Fruit fly (Drosophila melanogaster) whole organism, embryonic: ENCODE data around the gene IFT52.

ENCODE experiments used
- BEAF-32 ChIP-seq: fragments of 200-800 bp; sonication (Bioruptor generic); optimal IDR thresholded peaks from 3 replicates; lab custom pipeline; 2017; ENCODE audit warnings: missing biosample characterization, missing genetic modification characterization, mild to moderate bottlenecking, moderate library complexity, missing genetic modification reagents
- CG1024 ChIP-seq: fragments of 200-800 bp; sonication (Bioruptor generic); IDR thresholded peaks from 2 replicates; pipeline ENCODE4 v1.3.6; 2022; ENCODE audit warnings: missing biosample characterization, missing genetic modification characterization
- CG10321 ChIP-seq: fragments of 200-800 bp; sonication (Bioruptor generic); IDR thresholded peaks from 2 replicates; pipeline ENCODE4 v1.3.6; 2022; ENCODE audit warnings: missing biosample characterization, missing genetic modification characterization
- CG10543 ChIP-seq: fragments of 200-800 bp; sonication (Bioruptor generic); optimal IDR thresholded peaks from 3 replicates; lab custom pipeline; 2017; ENCODE audit warnings: missing biosample characterization, mild to moderate bottlenecking, missing genetic modification characterization, moderate library complexity
- CG10979 ChIP-seq: fragments of 200-800 bp; sonication (Bioruptor generic); optimal IDR thresholded peaks from 2 replicates; lab custom pipeline; 2018; ENCODE audit warnings: missing biosample characterization, mild to moderate bottlenecking, missing genetic modification characterization, moderate library complexity
- CG11247 ChIP-seq: fragments of 200-800 bp; sonication (Bioruptor generic); IDR thresholded peaks from 2 replicates; pipeline ENCODE4 v1.3.6; 2022; ENCODE audit warnings: missing biosample characterization, missing genetic modification characterization
- CG11456 ChIP-seq: fragments of 200-800 bp; sonication (Bioruptor generic); IDR thresholded peaks from 3 replicates; pipeline ENCODE4 v1.3.6; 2022; ENCODE audit warnings: missing biosample characterization, missing genetic modification characterization
- CG12155 ChIP-seq: fragments of 200-800 bp; sonication (Bioruptor generic); optimal IDR thresholded peaks from 3 replicates; lab custom pipeline; 2016; ENCODE audit warnings: missing biosample characterization, missing genetic modification characterization
- CG14014 ChIP-seq: fragments of 200-800 bp; sonication (Bioruptor generic); IDR thresholded peaks from 2 replicates; pipeline ENCODE4 v1.3.6; 2022; ENCODE audit warnings: missing biosample characterization, missing genetic modification characterization
- CG17328 ChIP-seq: fragments of 200-800 bp; sonication (Bioruptor generic); IDR thresholded peaks from 2 replicates; pipeline ENCODE4 v1.3.6; 2022; ENCODE audit warnings: missing biosample characterization, missing genetic modification characterization
- CG1832 ChIP-seq: fragments of 200-800 bp; sonication (Bioruptor generic); optimal IDR thresholded peaks from 2 replicates; lab custom pipeline; 2017; ENCODE audit warnings: missing biosample characterization, mild to moderate bottlenecking, missing genetic modification characterization, inconsistent platforms
- CG2889 ChIP-seq: fragments of 200-800 bp; sonication (Bioruptor generic); IDR thresholded peaks from 3 replicates; pipeline ENCODE4 v1.3.6; 2022; ENCODE audit warnings: missing biosample characterization, missing genetic modification characterization
- CG3065 ChIP-seq: fragments of 200-800 bp; sonication (Bioruptor generic); optimal IDR thresholded peaks from 2 replicates; lab custom pipeline; 2016; ENCODE audit warnings: missing biosample characterization, missing genetic modification characterization
- CG3163 ChIP-seq: fragments of 200-800 bp; sonication (Bioruptor generic); optimal IDR thresholded peaks from 3 replicates; lab custom pipeline; 2016; ENCODE audit warnings: missing biosample characterization, missing genetic modification characterization
- CG4730 ChIP-seq: fragments of 200-800 bp; sonication (Bioruptor generic); IDR thresholded peaks from 2 replicates; pipeline ENCODE4 v1.3.6; 2022; ENCODE audit warnings: missing biosample characterization, missing genetic modification characterization
- CG8478 ChIP-seq: fragments of >200 bp; optimal IDR thresholded peaks from 2 replicates; lab custom pipeline; 2018
- CG9609 ChIP-seq: fragments of 200-800 bp; sonication (Bioruptor generic); optimal IDR thresholded peaks from 3 replicates; lab custom pipeline; 2016; ENCODE audit warnings: missing biosample characterization, missing genetic modification characterization
- CG9797 ChIP-seq: fragments of 200-800 bp; sonication (Bioruptor generic); optimal IDR thresholded peaks from 3 replicates; lab custom pipeline; 2018; ENCODE audit warnings: missing biosample characterization, mild to moderate bottlenecking, missing genetic modification characterization
- Chrac-16 ChIP-seq: fragments of 200-800 bp; sonication (Bioruptor generic); optimal IDR thresholded peaks from 3 replicates; lab custom pipeline; 2016; ENCODE audit warnings: missing biosample characterization, missing genetic modification characterization
- Deaf1 ChIP-seq: fragments of 200-800 bp; optimal IDR thresholded peaks from 3 replicates; lab custom pipeline; 2019; ENCODE audit warnings: missing biosample characterization, mild to moderate bottlenecking, missing genetic modification characterization, moderate library complexity
- Dll ChIP-seq: fragments of 200-800 bp; sonication (Bioruptor generic); IDR thresholded peaks from 4 replicates; pipeline ENCODE4 v1.3.6; 2022; ENCODE audit warnings: missing biosample characterization, missing genetic modification characterization; ENCODE audit not compliant: partially characterized antibody
- E2f2 ChIP-seq: fragments of 200-800 bp; sonication (Bioruptor generic); IDR thresholded peaks from 2 replicates; pipeline ENCODE4 v1.3.6; 2022; ENCODE audit warnings: missing biosample characterization, missing genetic modification characterization
- Hey ChIP-seq: fragments of 200-800 bp; sonication (Bioruptor generic); optimal IDR thresholded peaks from 3 replicates; lab custom pipeline; 2018; ENCODE audit warnings: missing biosample characterization, mild to moderate bottlenecking, missing genetic modification characterization
- Hr51 ChIP-seq, 2 experiments: fragments of 200-800 bp; sonication (Bioruptor generic); optimal IDR thresholded peaks; 2 replicates in 1 of 2; 3 replicates in 1 of 2; lab custom pipeline; 2016 to 2018; ENCODE audit warnings: missing biosample characterization in 2 of 2, missing genetic modification characterization in 2 of 2, mild to moderate bottlenecking in 1 of 2, moderate library complexity in 1 of 2
- Jarid2 ChIP-seq: fragments of 200-800 bp; sonication (Bioruptor generic); optimal IDR thresholded peaks from 3 replicates; lab custom pipeline; 2017; ENCODE audit warnings: mild to moderate bottlenecking, missing biosample characterization, missing genetic modification reagents, missing genetic modification characterization
- Max ChIP-seq: fragments of 200-800 bp; sonication (Bioruptor generic); optimal IDR thresholded peaks from 2 replicates; lab custom pipeline; 2016; ENCODE audit warnings: missing biosample characterization, mild to moderate bottlenecking, missing genetic modification characterization
- NK7.1 ChIP-seq: fragments of 200-800 bp; sonication (Bioruptor generic); optimal IDR thresholded peaks from 3 replicates; lab custom pipeline; 2016; ENCODE audit warnings: missing biosample characterization, missing genetic modification characterization
- Nf-YA ChIP-seq: fragments of 200-800 bp; sonication (Bioruptor generic); IDR thresholded peaks from 2 replicates; pipeline ENCODE4 v1.3.6; 2022; ENCODE audit warnings: missing biosample characterization, missing genetic modification characterization
- Nf-YB ChIP-seq: fragments of 200-800 bp; sonication (Bioruptor generic); optimal IDR thresholded peaks from 3 replicates; lab custom pipeline; 2019; ENCODE audit warnings: missing biosample characterization, mild to moderate bottlenecking, missing genetic modification characterization, moderate library complexity
- Nf-YC ChIP-seq: fragments of 200-800 bp; optimal IDR thresholded peaks from 3 replicates; lab custom pipeline; 2019; ENCODE audit warnings: missing biosample characterization, mild to moderate bottlenecking, missing genetic modification characterization, moderate library complexity
- Oli ChIP-seq: fragments of 200-800 bp; sonication (Bioruptor generic); optimal IDR thresholded peaks from 2 replicates; lab custom pipeline; 2018; ENCODE audit warnings: missing biosample characterization, mild to moderate bottlenecking, missing genetic modification characterization, moderate library complexity
- Opbp ChIP-seq: fragments of 200-800 bp; sonication (Bioruptor generic); IDR thresholded peaks from 3 replicates; pipeline ENCODE4 v1.3.6; 2022; ENCODE audit warnings: missing biosample characterization, missing genetic modification characterization; ENCODE audit not compliant: partially characterized antibody
- Sin3A ChIP-seq: fragments of >200 bp; optimal IDR thresholded peaks from 2 replicates; lab custom pipeline; 2018
- amos ChIP-seq: fragments of 200-800 bp; sonication (Bioruptor generic); IDR thresholded peaks from 2 replicates; pipeline ENCODE4 v1.3.6; 2022; ENCODE audit warnings: missing biosample characterization, missing genetic modification characterization; ENCODE audit not compliant: partially characterized antibody
- crol ChIP-seq: fragments of 200-800 bp; sonication (Bioruptor generic); IDR thresholded peaks from 2 replicates; pipeline ENCODE4 v1.3.6; 2022; ENCODE audit warnings: missing biosample characterization, missing genetic modification characterization
- disco-r ChIP-seq: fragments of 200-800 bp; sonication (Bioruptor generic); optimal IDR thresholded peaks from 2 replicates; lab custom pipeline; 2016; ENCODE audit warnings: missing biosample characterization, missing genetic modification characterization
- esg ChIP-seq: fragments of 200-800 bp; sonication (Bioruptor generic); conservative IDR thresholded peaks from 2 replicates; pipeline ENCODE4 v1.3.6; 2022; ENCODE audit warnings: missing biosample characterization, missing genetic modification characterization
- ewg ChIP-seq: fragments of 200-800 bp; sonication (Bioruptor generic); optimal IDR thresholded peaks from 3 replicates; lab custom pipeline; 2017; ENCODE audit warnings: mild to moderate bottlenecking, missing biosample characterization, missing genetic modification reagents, missing genetic modification characterization
- fd96Cb ChIP-seq: fragments of 200-800 bp; sonication (Bioruptor generic); optimal IDR thresholded peaks from 2 replicates; lab custom pipeline; 2018; ENCODE audit warnings: missing biosample characterization, mild to moderate bottlenecking, missing genetic modification characterization, moderate library complexity
- inv ChIP-seq: fragments of 200-800 bp; sonication (Bioruptor generic); IDR thresholded peaks from 2 replicates; pipeline ENCODE4 v1.3.6; 2022; ENCODE audit warnings: missing biosample characterization, missing genetic modification characterization; ENCODE audit not compliant: partially characterized antibody
- maf-S ChIP-seq: fragments of 200-800 bp; sonication (Bioruptor generic); optimal IDR thresholded peaks from 2 replicates; lab custom pipeline; 2016; ENCODE audit warnings: missing biosample characterization, missing genetic modification characterization
- mld ChIP-seq: fragments of 200-800 bp; sonication (Bioruptor generic); IDR thresholded peaks from 3 replicates; pipeline ENCODE4 v1.3.6; 2022; ENCODE audit warnings: missing biosample characterization, missing genetic modification characterization; ENCODE audit not compliant: partially characterized antibody
- nerfin-1 ChIP-seq: fragments of 200-800 bp; sonication (Bioruptor generic); optimal IDR thresholded peaks from 3 replicates; lab custom pipeline; 2019; ENCODE audit warnings: missing biosample characterization, mild to moderate bottlenecking, missing genetic modification characterization, moderate library complexity
- pan ChIP-seq, 4 experiments: fragments of >200 bp in 3 of 4; fragments of 200-800 bp in 1 of 4; sonication (Bioruptor generic) in 1 of 4; optimal IDR thresholded peaks in 3 of 4; IDR thresholded peaks in 1 of 4; 2 replicates each; pipeline versions ENCODE4 v1.3.6 to Lab custom; 2017 to 2022; ENCODE audit warnings: missing biosample characterization in 2 of 4, missing genetic modification characterization in 2 of 4, mixed read lengths in 1 of 4
- seq ChIP-seq: fragments of 200-800 bp; sonication (Bioruptor generic); IDR thresholded peaks from 2 replicates; pipeline ENCODE4 v1.3.6; 2022; ENCODE audit warnings: missing biosample characterization, missing genetic modification characterization
- sima ChIP-seq: fragments of 200-800 bp; sonication (Bioruptor generic); optimal IDR thresholded peaks from 2 replicates; lab custom pipeline; 2016; ENCODE audit warnings: missing biosample characterization, missing genetic modification characterization
- sna ChIP-seq: fragments of 200-800 bp; sonication (Bioruptor generic); IDR thresholded peaks from 2 replicates; pipeline ENCODE4 v1.3.6; 2022; ENCODE audit warnings: missing biosample characterization, missing genetic modification characterization; ENCODE audit not compliant: partially characterized antibody
- trem ChIP-seq: fragments of 200-800 bp; optimal IDR thresholded peaks from 3 replicates; lab custom pipeline; 2019; ENCODE audit warnings: missing biosample characterization, mild to moderate bottlenecking, missing genetic modification characterization, moderate library complexity
- z ChIP-seq: fragments of 200-800 bp; sonication (Bioruptor generic); IDR thresholded peaks from 3 replicates; pipeline ENCODE4 v1.3.6; 2022; ENCODE audit warnings: missing biosample characterization, missing genetic modification characterization

The IFT52 gene

dm6 chr2L:6547978-6548377, 9.3 kb downstream of the IFT52 start:
- TF ChIP-seq maf-S (GFP tag; lab: Kevin White, UChicago) (no peak), sima (GFP tag; lab: Kevin White, UChicago) (no peak), inv (no peak), ewg (GFP tag; lab: Kevin White, UChicago) (peak; percentile 82), nerfin-1 (no peak), CG9609 (GFP tag; lab: Kevin White, UChicago) (no peak), z (GFP tag; lab: Robert Waterston, UW) (peak; percentile 91), Opbp (GFP tag; lab: Robert Waterston, UW) (no peak), Deaf1 (peak; percentile 36), CG8478 (no peak), seq (GFP tag; lab: Robert Waterston, UW) (peak; percentile 59; the same call in 1 of the 2 replicates), Max (GFP tag; lab: Kevin White, UChicago) (no peak), Nf-YB (GFP tag; lab: Kevin White, UChicago) (peak; percentile 79), mld (GFP tag; lab: Robert Waterston, UW) (no peak), Nf-YC (peak; percentile 88), disco-r (GFP tag; lab: Kevin White, UChicago) (no peak), BEAF-32 (GFP tag; lab: Kevin White, UChicago) (no peak), Dll (GFP tag; lab: Robert Waterston, UW) (no peak), CG11456 (GFP tag; lab: Robert Waterston, UW) (no peak), Hr51 (GFP tag; optimal IDR thresholded peaks at IDR 0.05; lab: Kevin White, UChicago) (no peak), crol (peak; percentile 68; the same call in 1 of the 2 replicates), CG17328 (GFP tag; lab: Robert Waterston, UW) (no peak), CG1832 (GFP tag; lab: Kevin White, UChicago) (peak; percentile 7)

- no peak for TF ChIP-seq CG10543
- no peak for TF ChIP-seq CG3163 (GFP tag; lab: Kevin White, UChicago)
- no peak for TF ChIP-seq CG12155 (GFP tag; lab: Kevin White, UChicago)
- peak; percentile 34 for TF ChIP-seq Jarid2 (GFP tag; lab: Kevin White, UChicago)
- TF ChIP-seq nerfin-1, result peak; percentile 32
- TF ChIP-seq Oli (tag; lab: Kevin White, UChicago), result no peak
- TF ChIP-seq Hr51 (GFP tag; optimal IDR thresholded peaks at IDR 0.05; lab: Kevin White, UChicago), result no peak
- no peak for TF ChIP-seq CG1024 (GFP tag; lab: Robert Waterston, UW)
- no peak for TF ChIP-seq Chrac-16 (GFP tag; lab: Kevin White, UChicago)
- TF ChIP-seq CG9797, result no peak
- TF ChIP-seq CG10321, result no peak
- no peak for TF ChIP-seq Sin3A (lab: Kevin White, UChicago)
- no peak for TF ChIP-seq NK7.1
- TF ChIP-seq Nf-YB (GFP tag; lab: Kevin White, UChicago), result peak; percentile 98
- TF ChIP-seq CG4730 (GFP tag; lab: Robert Waterston, UW), result no peak
- TF ChIP-seq CG10979 (tag; lab: Kevin White, UChicago), result no peak
- TF ChIP-seq CG1832 (GFP tag; lab: Kevin White, UChicago), result peak; percentile 81
- peak; percentile 12; the same call in 1 of the 2 replicates for TF ChIP-seq amos
- no peak for TF ChIP-seq esg (GFP tag; lab: Robert Waterston, UW)
- 0 out of 2 replicates have a peak, but pooled peaks have one; percentile 44 for TF ChIP-seq Nf-YA (GFP tag; lab: Robert Waterston, UW)
- no peak for TF ChIP-seq fd96Cb (tag; lab: Kevin White, UChicago)
- no peak for TF ChIP-seq CG3065
- TF ChIP-seq Hey (tag; lab: Kevin White, UChicago), result no peak
- no peak for TF ChIP-seq CG2889 (GFP tag; lab: Robert Waterston, UW)
- no peak for TF ChIP-seq CG11247 (GFP tag; lab: Robert Waterston, UW)
- TF ChIP-seq E2f2 (GFP tag; lab: Robert Waterston, UW), result no peak
- TF ChIP-seq CG14014 (GFP tag; lab: Robert Waterston, UW), result no peak
- no peak for TF ChIP-seq pan (optimal IDR thresholded peaks at IDR 0.05; lab: Kevin White, UChicago)
- TF ChIP-seq pan (GFP tag; optimal IDR thresholded peaks at IDR 0.05 in 1 of 2, IDR thresholded peaks at IDR 0.05 in 1 of 2), result no peak
- TF ChIP-seq trem, result peak; percentile 96
- TF ChIP-seq sna (GFP tag; lab: Robert Waterston, UW), result no peak
These were observed 10.3 kb downstream of the IFT52 start, which contains the start of gene eya for dm6 chr2L:6546883-6547471. Gene eya (minus strand): TSS chr2L:6546976.
